Fruit fly (Drosophila melanogaster) whole organism, wandering third instar larva: ENCODE measurements around the gene CG16789.

Experiments used
- Abd-B ChIP-seq: fragments of >200 bp; optimal IDR thresholded peaks from 2 replicates; lab custom pipeline; 2017; ENCODE audit warnings: missing biosample characterization, missing genetic modification characterization
- CG32264 ChIP-seq: fragments of 200-800 bp; sonication (Bioruptor generic); optimal IDR thresholded peaks from 2 replicates; lab custom pipeline; 2016; ENCODE audit warnings: missing biosample characterization, missing genetic modification characterization
- CG9705 ChIP-seq: fragments of 200-800 bp; sonication (Bioruptor generic); optimal IDR thresholded peaks from 2 replicates; lab custom pipeline; 2018; ENCODE audit warnings: missing biosample characterization, mild to moderate bottlenecking, missing genetic modification characterization
- CrebA ChIP-seq: fragments of 200-800 bp; sonication (Bioruptor generic); optimal IDR thresholded peaks from 2 replicates; lab custom pipeline; 2016; ENCODE audit warnings: missing biosample characterization, mild to moderate bottlenecking, missing genetic modification characterization, borderline replicate concordance
- Dfd ChIP-seq: fragments of >200 bp; optimal IDR thresholded peaks from 2 replicates; lab custom pipeline; 2017; ENCODE audit warnings: missing biosample characterization, missing genetic modification characterization
- Dif ChIP-seq: fragments of 200-275, 200-300 bp; sonication (Bioruptor generic); optimal IDR thresholded peaks from 2 replicates; lab custom pipeline; 2018; ENCODE audit warnings: missing biosample characterization, missing genetic modification characterization; ENCODE audit not compliant: partially characterized antibody
- GATAd ChIP-seq: sonication (Bioruptor generic); optimal IDR thresholded peaks from 2 replicates; lab custom pipeline; 2016; ENCODE audit warnings: missing biosample characterization, missing genetic modification characterization
- Hr78 ChIP-seq: fragments of >200 bp; optimal IDR thresholded peaks from 2 replicates; lab custom pipeline; 2017; ENCODE audit warnings: missing biosample characterization, missing genetic modification characterization
- Hr83 ChIP-seq: fragments of 200-300 bp; sonication (Bioruptor generic); optimal IDR thresholded peaks from 2 replicates; lab custom pipeline; 2016; ENCODE audit warnings: missing biosample characterization, mild to moderate bottlenecking, missing genetic modification characterization, moderate library complexity; ENCODE audit not compliant: poor library complexity, severe bottlenecking
- Jra ChIP-seq: sonication (Bioruptor generic); optimal IDR thresholded peaks from 2 replicates; lab custom pipeline; 2016; ENCODE audit warnings: missing biosample characterization, missing genetic modification characterization
- Mio ChIP-seq: sonication (Bioruptor generic); optimal IDR thresholded peaks from 2 replicates; lab custom pipeline; 2016; ENCODE audit warnings: missing biosample characterization, missing genetic modification characterization
- Myc ChIP-seq: fragments of >200 bp; optimal IDR thresholded peaks from 2 replicates; lab custom pipeline; 2017
- N ChIP-seq: fragments of >200 bp; optimal IDR thresholded peaks from 2 replicates; lab custom pipeline; 2018; ENCODE audit warnings: missing biosample characterization, missing external identifiers, missing genetic modification characterization
- OdsH ChIP-seq: fragments of 200-800 bp; sonication (Bioruptor generic); optimal IDR thresholded peaks from 2 replicates; lab custom pipeline; 2016; ENCODE audit warnings: missing biosample characterization, mild to moderate bottlenecking, missing genetic modification characterization
- Rel ChIP-seq, 2 experiments: fragments of 200-800 bp; sonication (Bioruptor generic) in 1 of 2; optimal IDR thresholded peaks; 2 replicates in 1 of 2; 3 replicates in 1 of 2; lab custom pipeline; 2016 to 2019; ENCODE audit warnings: mild to moderate bottlenecking in 2 of 2, missing biosample characterization in 2 of 2, missing genetic modification characterization in 2 of 2, moderate library complexity in 1 of 2
- Sp1 ChIP-seq: fragments of 200-800 bp; sonication (Bioruptor generic); optimal IDR thresholded peaks from 3 replicates; lab custom pipeline; 2019; ENCODE audit warnings: missing biosample characterization, mild to moderate bottlenecking, missing genetic modification characterization, moderate library complexity
- Vsx2 ChIP-seq: fragments of 200-300, 225-300 bp; sonication (Bioruptor generic); optimal IDR thresholded peaks from 2 replicates; lab custom pipeline; 2018; ENCODE audit warnings: missing biosample characterization, missing genetic modification characterization; ENCODE audit not compliant: partially characterized antibody
- br ChIP-seq: fragments of 200-800 bp; sonication (Bioruptor generic); optimal IDR thresholded peaks from 2 replicates; lab custom pipeline; 2016; ENCODE audit warnings: missing biosample characterization, missing genetic modification characterization
- brk ChIP-seq: fragments of 200-800 bp; sonication (Bioruptor generic); optimal IDR thresholded peaks from 2 replicates; lab custom pipeline; 2016; ENCODE audit warnings: missing biosample characterization, mild to moderate bottlenecking, missing genetic modification characterization
- dmrt93B ChIP-seq: fragments of 200-800 bp; sonication (Bioruptor generic); optimal IDR thresholded peaks from 2 replicates; lab custom pipeline; 2018; ENCODE audit warnings: missing biosample characterization, mild to moderate bottlenecking, missing genetic modification characterization
- ey ChIP-seq: fragments of 200-800 bp; sonication (Bioruptor generic); optimal IDR thresholded peaks from 2 replicates; lab custom pipeline; 2016; ENCODE audit warnings: missing biosample characterization, missing genetic modification characterization
- foxo ChIP-seq, 2 experiments: fragments of 200-800 bp; sonication (Bioruptor generic); optimal IDR thresholded peaks; 2 replicates in 1 of 2; 3 replicates in 1 of 2; lab custom pipeline; 2016 to 2017; ENCODE audit warnings: missing biosample characterization in 2 of 2, missing genetic modification characterization in 2 of 2
- fru ChIP-seq: fragments of 200-800 bp; sonication (Bioruptor generic); optimal IDR thresholded peaks from 3 replicates; lab custom pipeline; 2016; ENCODE audit warnings: missing biosample characterization, mild to moderate bottlenecking, missing genetic modification characterization
- h ChIP-seq: fragments of 200-800 bp; sonication (Bioruptor generic); optimal IDR thresholded peaks from 3 replicates; lab custom pipeline; 2016; ENCODE audit warnings: missing biosample characterization, mild to moderate bottlenecking, missing genetic modification characterization
- jim ChIP-seq: fragments of 175-275, 200-325 bp; sonication (Bioruptor generic); optimal IDR thresholded peaks from 2 replicates; lab custom pipeline; 2016; ENCODE audit warnings: missing biosample characterization, mild to moderate bottlenecking, missing genetic modification characterization
- lola ChIP-seq: fragments of >200 bp; optimal IDR thresholded peaks from 2 replicates; lab custom pipeline; 2017; ENCODE audit warnings: missing biosample characterization, missing genetic modification characterization
- pan ChIP-seq: fragments of >200 bp; optimal IDR thresholded peaks from 2 replicates; lab custom pipeline; 2017
- rgr ChIP-seq: fragments of 200-800 bp; sonication (Bioruptor generic); optimal IDR thresholded peaks from 3 replicates; lab custom pipeline; 2016; ENCODE audit warnings: missing biosample characterization, mild to moderate bottlenecking, missing genetic modification characterization
- sage ChIP-seq: fragments of 200-800 bp; sonication (Bioruptor generic); optimal IDR thresholded peaks from 2 replicates; lab custom pipeline; 2016; ENCODE audit warnings: missing biosample characterization, mild to moderate bottlenecking, missing genetic modification characterization
- sv ChIP-seq: fragments of 200-800 bp; sonication (Bioruptor generic); optimal IDR thresholded peaks from 3 replicates; lab custom pipeline; 2016; ENCODE audit warnings: missing biosample characterization, missing genetic modification characterization
- tai ChIP-seq: sonication (Bioruptor generic); optimal IDR thresholded peaks from 2 replicates; lab custom pipeline; 2016; ENCODE audit warnings: missing biosample characterization, missing genetic modification characterization
- usp ChIP-seq: fragments of >200 bp; optimal IDR thresholded peaks from 2 replicates; lab custom pipeline; 2017; ENCODE audit warnings: missing biosample characterization, missing genetic modification characterization
- woc ChIP-seq: sonication (Bioruptor generic); optimal IDR thresholded peaks from 2 replicates; lab custom pipeline; 2016; ENCODE audit warnings: missing biosample characterization, mild to moderate bottlenecking, missing genetic modification characterization

The CG16789 gene

dm6 chr3R:9563240-9563992, 2.6 kb upstream of the CG16789 start, which contains the start of the genes CG9393 and Vps45 (continued):
- peak; percentile 49 for TF ChIP-seq GATAd
- TF ChIP-seq ey (GFP tag; lab: Kevin White, UChicago), result peak; percentile 65
- TF ChIP-seq OdsH (GFP tag; lab: Kevin White, UChicago), result peak; percentile 66
- no peak for TF ChIP-seq usp (GFP tag; lab: Kevin White, UChicago)
- TF ChIP-seq, all 38 proteins: peak for 15

- TF ChIP-seq Myc (lab: Kevin White, UChicago) (peak; percentile 47), Abd-B (GFP tag; lab: Kevin White, UChicago) (no peak)
These were observed 4.1 kb downstream of the CG16789 start, which contains the start of gene CG16790 for dm6 chr3R:9570114-9570513. Gene CG16790 (minus strand): TSS chr3R:9570214.

- no peak for TF ChIP-seq Hr78 (GFP tag; lab: Kevin White, UChicago)
- TF ChIP-seq Rel (GFP tag; optimal IDR thresholded peaks at IDR 0.05; lab: Kevin White, UChicago), result no peak
- peak; percentile 93 for TF ChIP-seq Rel (tag; optimal IDR thresholded peaks at IDR 0.05; lab: Kevin White, UChicago)
These were observed 4.7 kb downstream of the CG16789 start for dm6 chr3R:9570657-9571056.

- TF ChIP-seq CG9705, result no peak
- no peak for TF ChIP-seq CrebA (GFP tag; lab: Kevin White, UChicago)
- TF ChIP-seq foxo (GFP tag; optimal IDR thresholded peaks at IDR 0.05; lab: Kevin White, UChicago), result no peak
- TF ChIP-seq rgr (GFP tag; lab: Kevin White, UChicago), result no peak
- TF ChIP-seq h, result no peak
- no peak for TF ChIP-seq CG32264 (GFP tag; lab: Kevin White, UChicago)
These were observed 5.5 kb downstream of the CG16789 start, which contains the start of gene CG9396 for dm6 chr3R:9571523-9571922. Gene CG9396 (minus strand): TSS chr3R:9571623.

- no peak for TF ChIP-seq foxo (GFP tag; optimal IDR thresholded peaks at IDR 0.05; lab: Kevin White, UChicago)
- TF ChIP-seq woc (GFP tag; lab: Kevin White, UChicago), result no peak
- no peak for TF ChIP-seq sv (GFP tag; lab: Kevin White, UChicago)
- TF ChIP-seq Abd-B (GFP tag; lab: Kevin White, UChicago), result no peak
- peak; percentile 63 for TF ChIP-seq Dif
- no peak for TF ChIP-seq Dfd (GFP tag; lab: Kevin White, UChicago)
- TF ChIP-seq, all 38 proteins: peak for 1
These were observed 7.2 kb downstream of the CG16789 start for dm6 chr3R:9572929-9573811.

dm6 chr3R:9573812-9574587, 8.0 kb downstream of the CG16789 start, which contains the start of gene CG9399:
Gene CG9399 (minus strand): TSS chr3R:9574211.
- TF ChIP-seq rgr (GFP tag; lab: Kevin White, UChicago) (peak; percentile 98), br (GFP tag; lab: Kevin White, UChicago) (peak; percentile 96), brk (GFP tag; lab: Kevin White, UChicago) (peak; percentile 95), woc (GFP tag; lab: Kevin White, UChicago) (peak; percentile 88), tai (GFP tag; lab: Kevin White, UChicago) (no peak), Hr78 (GFP tag; lab: Kevin White, UChicago) (no peak), Sp1 (peak; percentile 96), fru (GFP tag; lab: Kevin White, UChicago) (peak; percentile 94), Jra (GFP tag; lab: Kevin White, UChicago) (peak; percentile 95), Myc (lab: Kevin White, UChicago) (peak; percentile 97), Hr83 (GFP tag; lab: Kevin White, UChicago) (peak; percentile 87), lola (no peak), jim (GFP tag; lab: Kevin White, UChicago) (peak; percentile 52), h (peak; percentile 97), dmrt93B (GFP tag; lab: Kevin White, UChicago) (peak; percentile 95), Mio (GFP tag; lab: Kevin White, UChicago) (peak; percentile 83), Abd-B (GFP tag; lab: Kevin White, UChicago) (no peak), pan (lab: Kevin White, UChicago) (no peak), GATAd (peak; percentile 92), Vsx2 (GFP tag; lab: Kevin White, UChicago) (no peak), CrebA (GFP tag; lab: Kevin White, UChicago) (no peak), sage (peak; percentile 89), ey (GFP tag; lab: Kevin White, UChicago) (peak; percentile 95), sv (GFP tag; lab: Kevin White, UChicago) (peak; percentile 98), Dfd (GFP tag; lab: Kevin White, UChicago) (no peak), OdsH (GFP tag; lab: Kevin White, UChicago) (peak; percentile 96), N (GFP tag; lab: Kevin White, UChicago) (no peak), Dif (no peak)
